Worm (Caenorhabditis elegans): Measurements from ENCODE around the gene Y41E3.19.

- TF ChIP-seq med-1 (GFP tag; optimal IDR thresholded peaks at IDR 0.05; ENCODE audit: insufficient read depth) = no peak
- peak; percentile 27 for TF ChIP-seq cog-1 (tag; optimal IDR thresholded peaks at IDR 0.05)
- TF ChIP-seq ztf-23 (GFP tag; IDR thresholded peaks at IDR 0.05) = no peak
- TF ChIP-seq flt-1 (GFP tag; IDR thresholded peaks at IDR 0.05) = no peak
- no peak for TF ChIP-seq T22C8.4 (GFP tag; IDR thresholded peaks at IDR 0.05)
- no peak for TF ChIP-seq klf-2 (GFP tag; conservative IDR thresholded peaks at IDR 0.05)
Observed at ce11 chrIV:15039477-15039876, 16.5 kb upstream of the Y41E3.19 start, which contains the start of gene hrpu-1.
